Worm (Caenorhabditis elegans): ENCODE data around the gene C16A11.3.

Gene C16A11.3

ce11 chrII:4229106-4229708 lies at the start of gene C16A11.3:
TSS of gene C16A11.3 (plus strand) at chrII:4229545.
- TF ChIP-seq snpc-1.2 (GFP tag; IDR thresholded peaks at IDR 0.05) (no peak), R02D3.7 (tag; optimal IDR thresholded peaks at IDR 0.05) (no peak), lin-13 (GFP tag; optimal IDR thresholded peaks at IDR 0.05) (no peak), F26F4.8 (GFP tag; conservative IDR thresholded peaks at IDR 0.05) (no peak), zfp-3 (GFP tag; conservative IDR thresholded peaks at IDR 0.05) (0 out of 2 replicates have a peak, but pooled peaks have one; percentile 28), lin-1 (GFP tag; IDR thresholded peaks at IDR 0.05) (0 out of 2 replicates have a peak, but pooled peaks have one; percentile 26), Y75B8A.6 (GFP tag; IDR thresholded peaks at IDR 0.05) (no peak), dmd-9 (GFP tag; IDR thresholded peaks at IDR 0.05) (no peak), nhr-76 (tag; optimal IDR thresholded peaks at IDR 0.05) (no peak), ceh-44 (GFP tag; IDR thresholded peaks at IDR 0.05) (no peak), egl-43 (GFP tag; IDR thresholded peaks at IDR 0.05) (no peak), Y48G9A.11 (GFP tag; IDR thresholded peaks at IDR 0.05) (peak; percentile 43), pha-4 (GFP tag; IDR thresholded peaks at IDR 0.05) (peak; percentile 44; the same call in 1 of the 2 replicates), pha-4 (tag; optimal IDR thresholded peaks at IDR 0.05) (no peak), arid-1 (GFP tag; conservative IDR thresholded peaks at IDR 0.05) (peak; percentile 41; the same call in 1 of the 2 replicates), zip-2 (tag; optimal IDR thresholded peaks at IDR 0.05) (no peak), ces-1 (GFP tag; optimal IDR thresholded peaks at IDR 0.05) (no peak), fkh-10 (GFP tag; optimal IDR thresholded peaks at IDR 0.05) (no peak), jun-1 (tag; optimal IDR thresholded peaks at IDR 0.05) (no peak), lin-38 (GFP tag; IDR thresholded peaks at IDR 0.05) (peak; percentile 70), unc-130 (GFP tag; optimal IDR thresholded peaks at IDR 0.05) (peak; percentile 58), Y105C5A.15 (GFP tag; IDR thresholded peaks at IDR 0.05) (no peak), hif-1 (tag; optimal IDR thresholded peaks at IDR 0.05) (no peak), ztf-7 (tag; optimal IDR thresholded peaks at IDR 0.05) (no peak), ZK546.5 (tag; optimal IDR thresholded peaks at IDR 0.05) (no peak), madf-9 (GFP tag; conservative IDR thresholded peaks at IDR 0.05) (no peak), F49E8.2 (tag; optimal IDR thresholded peaks at IDR 0.05; ENCODE audit: borderline replicate concordance) (peak; percentile 79), nhr-10 (tag; optimal IDR thresholded peaks at IDR 0.05) (no peak), mep-1 (tag; optimal IDR thresholded peaks at IDR 0.05) (no peak)

ce11 chrII:4179897-4180296 lies 49.4 kb upstream of the C16A11.3 start, which contains the start of gene R03H10.1:
TSS of gene R03H10.1 (plus strand) at chrII:4180248.
- TF ChIP-seq tag-97 (GFP tag; IDR thresholded peaks at IDR 0.05) (no peak), lir-3 (tag; optimal IDR thresholded peaks at IDR 0.05) (no peak), fkh-10 (GFP tag; optimal IDR thresholded peaks at IDR 0.05) (no peak), hlh-11 (tag; optimal IDR thresholded peaks at IDR 0.05) (peak; percentile 21), rbr-2 (tag; optimal IDR thresholded peaks at IDR 0.05) (no peak), daf-16 (GFP tag; optimal IDR thresholded peaks at IDR 0.05) (no peak), daf-16 (tag; optimal IDR thresholded peaks at IDR 0.05) (peak; percentile 89), duxl-1 (tag; optimal IDR thresholded peaks at IDR 0.05; ENCODE audit: poor library complexity) (no peak), nhr-77 (tag; optimal IDR thresholded peaks at IDR 0.05) (no peak), daf-19 (GFP tag; conservative IDR thresholded peaks at IDR 0.05) (no peak), F26F4.8 (GFP tag; conservative IDR thresholded peaks at IDR 0.05) (no peak), jun-1 (tag; optimal IDR thresholded peaks at IDR 0.05) (no peak), spr-3 (GFP tag; optimal IDR thresholded peaks at IDR 0.05) (no peak), mdt-29 (GFP tag; IDR thresholded peaks at IDR 0.05) (no peak), aha-1 (tag) (peak; percentile 76), nhr-42 (GFP tag; IDR thresholded peaks at IDR 0.05) (no peak), unc-39 (tag; optimal IDR thresholded peaks at IDR 0.05) (no peak), php-3 (GFP tag; IDR thresholded peaks at IDR 0.05) (peak; percentile 71), ceh-28 (tag; optimal IDR thresholded peaks at IDR 0.05) (no peak), Y48G9A.11 (GFP tag; IDR thresholded peaks at IDR 0.05) (no peak), madf-9 (GFP tag; conservative IDR thresholded peaks at IDR 0.05) (no peak), mxl-2 (GFP tag; conservative IDR thresholded peaks at IDR 0.05) (no peak), ceh-82 (tag; optimal IDR thresholded peaks at IDR 0.05) (no peak), saeg-2 (GFP tag; IDR thresholded peaks at IDR 0.05) (no peak), F49E8.2 (tag; optimal IDR thresholded peaks at IDR 0.05; ENCODE audit: borderline replicate concordance) (no peak), Y105C5A.15 (GFP tag; IDR thresholded peaks at IDR 0.05) (no peak), ZK337.2 (GFP tag; IDR thresholded peaks at IDR 0.05) (no peak), zfp-3 (GFP tag; conservative IDR thresholded peaks at IDR 0.05) (no peak), arid-1 (GFP tag; conservative IDR thresholded peaks at IDR 0.05) (no peak), hif-1 (tag; optimal IDR thresholded peaks at IDR 0.05) (no peak), dve-1 (tag; optimal IDR thresholded peaks at IDR 0.05; ENCODE audit: insufficient read depth) (peak; percentile 66)

Measured in whole organism, L4 larva.